Worm (Caenorhabditis elegans) whole organism, midembryonic: ENCODE results near the gene cyp-33C5.

Experiments
- T22C8.4 ChIP-seq: fragments of 200-800 bp; sonication (Bioruptor generic); IDR thresholded peaks from 2 replicates; pipeline ENCODE4 v1.3.6; 2022; ENCODE audit warnings: missing genetic modification characterization, missing compliant biosample characterization
- cog-1 ChIP-seq: sonication (generic microtip); optimal IDR thresholded peaks from 2 replicates; lab custom pipeline; 2016; ENCODE audit warnings: missing genetic modification characterization, missing compliant biosample characterization
- flt-1 ChIP-seq: fragments of 200-800 bp; sonication (Bioruptor generic); IDR thresholded peaks from 2 replicates; pipeline ENCODE4 v1.3.6; 2022; ENCODE audit warnings: missing genetic modification characterization, missing compliant biosample characterization
- klf-2 ChIP-seq: fragments of 200-800 bp; sonication (Bioruptor generic); conservative IDR thresholded peaks from 2 replicates; pipeline ENCODE4 v1.3.6; 2022; ENCODE audit warnings: missing genetic modification reagents, missing genetic modification characterization, missing compliant biosample characterization
- med-1 ChIP-seq: sonication (generic microtip); optimal IDR thresholded peaks from 2 replicates; lab custom pipeline; 2017; ENCODE audit warnings: missing genetic modification characterization, mild to moderate bottlenecking, missing compliant biosample characterization, antibody characterized with exemption, missing genetic modification reagents; ENCODE audit not compliant: insufficient read depth
- ref-1 ChIP-seq: fragments of 200-800 bp; sonication (Bioruptor generic); conservative IDR thresholded peaks from 2 replicates; pipeline ENCODE4 v1.3.6; 2022; ENCODE audit warnings: missing genetic modification reagents, missing genetic modification characterization, missing compliant biosample characterization
- tab-1 ChIP-seq: fragments of 200-800 bp; sonication (Bioruptor generic); IDR thresholded peaks from 2 replicates; pipeline ENCODE4 v1.3.6; 2022; ENCODE audit warnings: missing genetic modification characterization, missing compliant biosample characterization
- ztf-23 ChIP-seq: fragments of 200-800 bp; sonication (Bioruptor generic); IDR thresholded peaks from 2 replicates; pipeline ENCODE4 v1.3.6; 2022; ENCODE audit warnings: missing genetic modification reagents, missing genetic modification characterization, missing compliant biosample characterization
- ztf-29 ChIP-seq: fragments of 200-800 bp; sonication (Bioruptor generic); IDR thresholded peaks from 2 replicates; pipeline ENCODE4 v1.3.6; 2022; ENCODE audit warnings: missing genetic modification reagents, missing genetic modification characterization, missing compliant biosample characterization

The cyp-33C5 gene

DNA sequence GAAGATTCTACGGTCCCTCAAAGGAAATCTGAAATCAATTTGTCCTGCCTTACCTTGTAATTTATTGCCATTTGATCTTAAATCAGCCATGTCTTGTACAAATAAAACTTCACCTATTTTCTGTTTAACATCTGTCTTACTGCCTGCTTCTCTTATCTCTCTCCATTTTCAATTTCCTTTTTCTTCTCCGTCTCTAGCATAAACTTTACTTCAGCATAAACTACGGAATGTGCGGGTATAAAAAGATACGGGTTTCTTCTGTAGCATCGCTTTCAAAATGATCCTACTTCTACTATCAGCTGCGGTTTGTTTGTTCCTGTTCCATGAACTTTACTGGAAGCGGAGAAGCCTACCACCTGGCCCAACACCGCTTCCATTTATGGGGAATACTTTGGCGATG lies at the start of gene cyp-33C5:
cyp-33C5 (plus strand) TSS at position 254 of the 400 bp plus-strand sequence.
- no peak for TF ChIP-seq ztf-29 (GFP tag; lab: Robert Waterston, UW)
- no peak for TF ChIP-seq ztf-23 (GFP tag; lab: Robert Waterston, UW)
- no peak for TF ChIP-seq ref-1 (GFP tag; lab: Robert Waterston, UW)
- no peak for TF ChIP-seq klf-2 (GFP tag; lab: Robert Waterston, UW)
- no peak for TF ChIP-seq cog-1 (tag; lab: Kevin White, UChicago)
- no peak for TF ChIP-seq flt-1 (GFP tag; lab: Robert Waterston, UW)
- TF ChIP-seq T22C8.4 (GFP tag; lab: Robert Waterston, UW): no peak
- no peak for TF ChIP-seq med-1 (GFP tag; lab: Kevin White, UChicago)
- TF ChIP-seq tab-1: no peak

- no peak for TF ChIP-seq med-1 (GFP tag; lab: Kevin White, UChicago)
- TF ChIP-seq tab-1: no peak
- TF ChIP-seq klf-2 (GFP tag; lab: Robert Waterston, UW): no peak
- no peak for TF ChIP-seq cog-1 (tag; lab: Kevin White, UChicago)
- TF ChIP-seq ref-1 (GFP tag; lab: Robert Waterston, UW): no peak
Observed at ce11 chrV:2199594-2199993, 45.2 kb upstream of the cyp-33C5 start.

ce11 chrV:2200402-2200801 lies 44.4 kb upstream of the cyp-33C5 start:
- TF ChIP-seq ref-1 (GFP tag; lab: Robert Waterston, UW) (no peak), cog-1 (tag; lab: Kevin White, UChicago) (no peak), med-1 (GFP tag; lab: Kevin White, UChicago) (no peak), ztf-29 (GFP tag; lab: Robert Waterston, UW) (no peak), tab-1 (no peak), ztf-23 (GFP tag; lab: Robert Waterston, UW) (no peak), flt-1 (GFP tag; lab: Robert Waterston, UW) (no peak), klf-2 (GFP tag; lab: Robert Waterston, UW) (no peak), T22C8.4 (GFP tag; lab: Robert Waterston, UW) (no peak)

DNA sequence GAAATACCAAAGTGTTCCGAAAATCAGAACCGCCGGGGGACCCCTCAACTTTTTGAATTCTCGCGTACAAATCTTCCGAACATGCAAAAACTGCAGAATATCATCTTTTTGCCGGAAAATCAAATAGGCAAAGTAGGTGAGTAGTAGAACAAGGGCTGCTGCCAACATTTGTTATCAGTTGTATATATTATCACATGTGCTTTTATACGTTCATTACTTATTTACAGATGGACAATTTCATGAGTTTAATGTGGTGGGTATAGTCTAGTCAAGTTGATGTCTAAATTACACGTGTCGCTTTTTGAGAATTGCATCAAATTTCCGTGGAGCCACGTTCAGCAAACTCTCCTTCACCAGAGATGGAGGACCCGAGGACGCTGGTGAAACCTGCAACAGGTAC lies 43.6 kb upstream of the cyp-33C5 start, which contains the start of gene cyp-32B1:
cyp-32B1 (minus strand) TSS at position 176 of the 400 bp plus-strand sequence.
- TF ChIP-seq T22C8.4 (GFP tag; lab: Robert Waterston, UW) (no peak), flt-1 (GFP tag; lab: Robert Waterston, UW) (no peak), ztf-23 (GFP tag; lab: Robert Waterston, UW) (no peak), klf-2 (GFP tag; lab: Robert Waterston, UW) (no peak), med-1 (GFP tag; lab: Kevin White, UChicago) (no peak), ztf-29 (GFP tag; lab: Robert Waterston, UW) (no peak), cog-1 (tag; lab: Kevin White, UChicago) (no peak), ref-1 (GFP tag; lab: Robert Waterston, UW) (no peak), tab-1 (no peak)

DNA sequence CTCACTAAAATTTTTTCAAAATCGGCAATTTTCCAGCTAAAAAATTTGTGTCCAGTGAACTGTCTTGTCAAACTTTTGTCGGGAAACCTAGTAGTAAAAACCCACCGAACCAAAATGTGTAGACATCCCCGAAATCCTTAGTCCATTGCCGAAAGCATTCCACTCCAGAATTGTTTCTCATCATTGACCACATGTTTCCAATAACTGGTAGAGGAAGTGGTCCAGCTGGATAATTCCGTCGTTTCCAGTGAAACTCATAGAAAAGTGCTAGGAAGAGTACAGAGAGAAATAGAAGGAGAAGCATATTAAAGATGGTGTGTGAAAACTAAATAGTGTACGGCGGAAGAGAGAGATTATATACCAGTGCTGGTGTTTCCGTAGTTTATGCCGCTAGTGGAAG lies 40.7 kb upstream of the cyp-33C5 start, which contains the start of gene cyp-33C12:
cyp-33C12 (minus strand) TSS at position 321 of the 400 bp plus-strand sequence.
- TF ChIP-seq T22C8.4 (GFP tag; lab: Robert Waterston, UW) (no peak), klf-2 (GFP tag; lab: Robert Waterston, UW) (no peak), tab-1 (no peak), ref-1 (GFP tag; lab: Robert Waterston, UW) (no peak), cog-1 (tag; lab: Kevin White, UChicago) (no peak), ztf-29 (GFP tag; lab: Robert Waterston, UW) (no peak), med-1 (GFP tag; lab: Kevin White, UChicago) (no peak), ztf-23 (GFP tag; lab: Robert Waterston, UW) (no peak), flt-1 (GFP tag; lab: Robert Waterston, UW) (no peak)

DNA sequence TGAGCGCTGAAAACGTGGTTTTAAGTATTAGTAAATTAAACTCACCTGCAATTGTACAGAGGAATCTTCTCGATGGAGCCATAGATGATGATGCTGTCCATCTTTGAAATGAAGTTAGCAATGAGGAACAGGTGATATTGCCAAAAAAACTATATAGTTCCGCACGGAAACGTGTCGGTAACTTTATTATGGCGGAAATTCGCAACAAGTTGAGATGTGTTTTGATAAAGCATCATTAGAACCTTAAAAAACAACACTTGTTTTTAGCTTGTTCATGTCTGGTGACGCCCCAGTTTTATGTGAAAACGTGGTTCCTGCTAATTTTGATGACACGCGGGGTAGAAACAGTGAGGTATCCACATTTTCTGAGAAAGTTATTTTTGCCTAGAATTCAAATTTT lies 38.6 kb upstream of the cyp-33C5 start, which contains the start of gene srt-40:
srt-40 (minus strand) TSS at position 101 of the 400 bp plus-strand sequence.
- TF ChIP-seq ztf-29 (GFP tag; lab: Robert Waterston, UW) (no peak), tab-1 (no peak), cog-1 (tag; lab: Kevin White, UChicago) (no peak)

DNA sequence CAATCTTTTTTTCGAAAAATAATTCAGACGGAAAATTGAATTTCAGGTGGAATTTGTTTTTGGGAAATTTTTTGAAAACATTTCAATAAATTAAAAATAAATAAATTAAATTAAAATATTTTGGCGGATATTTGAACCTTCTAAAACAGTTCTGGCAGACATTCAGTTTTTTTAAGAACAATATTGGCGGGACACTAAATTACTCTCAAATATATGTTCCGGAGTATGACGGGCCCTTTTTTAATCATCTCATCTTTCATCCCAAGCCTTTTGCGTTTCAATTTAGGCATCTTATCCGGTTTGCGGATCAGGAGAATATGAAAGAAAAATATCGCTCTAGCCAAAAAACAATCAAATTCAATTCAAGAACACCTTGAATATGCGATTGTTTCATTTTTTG lies 38.0 kb upstream of the cyp-33C5 start, which contains the start of gene svh-11:
svh-11 (plus strand) TSS at position 301 of the 400 bp plus-strand sequence.
- TF ChIP-seq ref-1 (GFP tag; lab: Robert Waterston, UW) (no peak), klf-2 (GFP tag; lab: Robert Waterston, UW) (no peak), ztf-29 (GFP tag; lab: Robert Waterston, UW) (no peak), med-1 (GFP tag; lab: Kevin White, UChicago) (no peak), T22C8.4 (GFP tag; lab: Robert Waterston, UW) (no peak), cog-1 (tag; lab: Kevin White, UChicago) (no peak), flt-1 (GFP tag; lab: Robert Waterston, UW) (no peak), ztf-23 (GFP tag; lab: Robert Waterston, UW) (no peak)

DNA sequence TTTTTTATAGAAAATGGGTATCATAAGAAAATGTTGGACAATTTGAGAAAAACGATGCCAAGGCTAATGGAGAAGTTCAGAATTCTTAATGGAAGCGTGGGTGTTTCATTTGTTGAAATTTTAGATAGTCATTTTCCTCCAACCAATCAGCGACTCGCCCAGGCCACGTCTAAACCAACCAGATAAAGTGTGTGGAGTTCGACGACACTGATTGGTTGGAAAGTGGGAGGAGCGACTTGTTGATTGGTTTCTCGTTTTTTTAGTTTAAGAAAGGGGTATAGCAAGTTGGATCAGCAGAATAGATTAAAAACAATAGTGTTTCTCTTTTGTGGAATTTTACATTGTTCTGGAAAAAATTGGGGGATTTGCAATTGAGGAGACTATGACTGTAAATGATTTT lies 37.3 kb upstream of the cyp-33C5 start:
- TF ChIP-seq ref-1 (GFP tag; lab: Robert Waterston, UW) (no peak), flt-1 (GFP tag; lab: Robert Waterston, UW) (no peak), tab-1 (no peak), med-1 (GFP tag; lab: Kevin White, UChicago) (no peak), ztf-23 (GFP tag; lab: Robert Waterston, UW) (no peak), T22C8.4 (GFP tag; lab: Robert Waterston, UW) (no peak), ztf-29 (GFP tag; lab: Robert Waterston, UW) (no peak), klf-2 (GFP tag; lab: Robert Waterston, UW) (no peak), cog-1 (tag; lab: Kevin White, UChicago) (no peak)

DNA sequence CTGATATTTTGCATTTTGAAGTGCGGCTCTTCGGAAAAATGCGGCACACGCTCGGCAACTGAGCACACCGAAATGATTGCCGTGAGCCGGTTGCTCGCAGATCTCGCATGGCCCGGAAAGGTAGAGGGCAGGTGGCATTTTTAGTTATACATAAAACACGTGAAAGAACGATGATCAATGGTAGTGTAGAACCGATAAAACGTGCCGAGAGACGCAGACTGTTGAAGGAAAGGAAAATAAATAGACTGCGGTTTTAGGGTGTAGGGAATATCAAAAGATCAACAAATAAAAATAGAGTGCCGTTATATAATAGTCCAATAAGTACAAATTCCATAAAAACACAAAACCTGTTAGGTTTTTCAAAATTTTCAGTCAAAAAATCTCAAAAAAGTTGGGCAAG lies 32.9 kb upstream of the cyp-33C5 start, which contains the start of gene nhr-133:
nhr-133 (minus strand) TSS at position 183 of the 400 bp plus-strand sequence.
- TF ChIP-seq ref-1 (GFP tag; lab: Robert Waterston, UW) (no peak), T22C8.4 (GFP tag; lab: Robert Waterston, UW) (no peak), tab-1 (no peak), klf-2 (GFP tag; lab: Robert Waterston, UW) (no peak), flt-1 (GFP tag; lab: Robert Waterston, UW) (no peak), med-1 (GFP tag; lab: Kevin White, UChicago) (no peak), ztf-29 (GFP tag; lab: Robert Waterston, UW) (no peak), ztf-23 (GFP tag; lab: Robert Waterston, UW) (no peak), cog-1 (tag; lab: Kevin White, UChicago) (no peak)
